Worm (Caenorhabditis elegans): ENCODE measurements around the gene asns-2.

- TF ChIP-seq ama-1 (optimal IDR thresholded peaks at IDR 0.05) (no peak), ztf-11 (tag; optimal IDR thresholded peaks at IDR 0.05) (no peak)
Observed at ce11 chrX:8770316-8770715, 19.6 kb upstream of the asns-2 start.

All from whole organism, L3 larva.